Fruit fly (Drosophila melanogaster) whole organism, adult: ENCODE results near the gene CG32500.
"Not testable (repeated sequence)": the region's sequence is repeated elsewhere in the genome, so short reads cannot be mapped to it uniquely, and the experiment has no call there.

Experiments used
- CG11617 ChIP-seq: fragments of 200-800 bp; sonication (Bioruptor generic); optimal IDR thresholded peaks from 2 replicates; lab custom pipeline; 2017; ENCODE audit warnings: mild to moderate bottlenecking, missing biosample characterization, missing genetic modification reagents, missing genetic modification characterization
- CG1620 ChIP-seq: fragments of 200-800 bp; sonication (Bioruptor generic); optimal IDR thresholded peaks from 2 replicates; lab custom pipeline; 2016; ENCODE audit warnings: missing biosample characterization, missing genetic modification characterization
- Crg-1 ChIP-seq: fragments of 200-800 bp; sonication (Bioruptor generic); optimal IDR thresholded peaks from 2 replicates; lab custom pipeline; 2016; ENCODE audit warnings: missing biosample characterization, missing genetic modification characterization
- Mnt ChIP-seq: fragments of 200-800 bp; sonication (Bioruptor generic); optimal IDR thresholded peaks from 2 replicates; lab custom pipeline; 2016; ENCODE audit warnings: missing biosample characterization, mild to moderate bottlenecking, missing genetic modification characterization
- cnc ChIP-seq, 2 experiments: fragments of >200 bp; optimal IDR thresholded peaks; 2 replicates each; lab custom pipeline; 2017

DNA sequence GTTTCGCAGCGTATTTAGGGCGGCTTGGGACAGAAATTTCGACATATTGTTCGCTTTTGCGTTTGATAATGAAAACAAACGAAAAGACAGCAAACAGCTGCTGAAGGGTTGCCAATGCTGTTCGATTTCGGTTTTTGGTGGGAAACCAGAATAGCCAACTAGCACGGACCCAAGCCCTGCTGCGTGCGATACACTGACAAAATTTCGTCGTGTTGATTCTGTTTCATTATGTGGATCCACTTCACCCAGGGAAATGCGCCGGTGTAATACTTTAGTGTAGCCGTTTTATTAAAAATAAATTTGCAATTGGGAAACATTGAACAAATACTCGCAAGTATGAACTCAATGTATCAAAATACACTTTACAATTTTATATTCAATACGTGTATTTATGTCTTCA, 6.0 kb downstream of the CG32500 start, which contains the start of gene CG32857:
- TF ChIP-seq cnc (optimal IDR thresholded peaks at IDR 0.05; lab: Kevin White, UChicago); CG1620 (GFP tag; lab: Kevin White, UChicago); Crg-1 (GFP tag; lab: Kevin White, UChicago); CG11617 (GFP tag; lab: Kevin White, UChicago); Mnt: not testable (repeated sequence)
